Worm (Caenorhabditis elegans) whole organism, L1 larva: ENCODE results near the gene srh-190.

Source experiments
- lsy-2 ChIP-seq, 2 experiments: fragments of 150-350 bp; optimal IDR thresholded peaks; 2 replicates each; lab custom pipeline; 2014; ENCODE audit warnings: missing biosample characterization in 2 of 2, missing genetic modification characterization in 2 of 2
- mdl-1 ChIP-seq, 2 experiments: fragments of 150-350 bp; optimal IDR thresholded peaks; 2 replicates each; lab custom pipeline; 2014 to 2017; ENCODE audit warnings: missing biosample characterization in 2 of 2, missing genetic modification characterization in 2 of 2, inconsistent platforms in 1 of 2

DNA sequence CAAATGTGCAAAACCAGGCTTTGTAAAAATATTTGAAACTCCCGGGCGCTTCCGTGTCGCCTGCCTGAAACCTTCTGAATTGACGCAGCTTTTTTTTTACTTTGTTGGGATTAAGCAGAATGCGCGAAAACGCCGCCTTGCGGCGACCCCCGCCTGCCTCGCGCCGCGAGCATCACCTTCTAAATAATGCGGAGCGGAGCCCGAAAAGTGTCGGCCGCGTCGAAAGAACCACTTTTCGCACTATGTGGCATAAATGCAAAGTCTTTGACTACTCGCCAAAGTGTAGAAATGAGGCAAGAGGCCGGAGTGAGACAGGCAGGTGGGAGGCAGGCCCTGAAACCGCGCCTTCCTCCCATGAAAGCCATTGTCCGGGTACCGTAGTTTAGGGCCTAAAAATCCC lies 10.2 kb downstream of the srh-190 start:
- TF ChIP-seq mdl-1 (tag; optimal IDR thresholded peaks at IDR 0.05; lab: Kevin White, UChicago) (no peak), lsy-2 (tag; optimal IDR thresholded peaks at IDR 0.05; lab: Kevin White, UChicago) (no peak)
